Worm (Caenorhabditis elegans) whole organism, L2 larva: ENCODE results near the gene F10E7.2.

Experiments
- C34F6.9 ChIP-seq: fragments of 150-350 bp; optimal IDR thresholded peaks from 2 replicates; lab custom pipeline; 2014; ENCODE audit warnings: missing biosample characterization, missing genetic modification characterization
- F13H6.1 ChIP-seq: sonication (generic microtip); optimal IDR thresholded peaks from 2 replicates; lab custom pipeline; 2016; ENCODE audit warnings: missing genetic modification characterization, missing compliant biosample characterization
- R02D3.7 ChIP-seq: fragments of 150-350 bp; optimal IDR thresholded peaks from 2 replicates; lab custom pipeline; 2014; ENCODE audit warnings: missing biosample characterization, missing genetic modification characterization
- Y55F3AM.14 ChIP-seq: fragments of 200-800 bp; sonication (Bioruptor generic); optimal IDR thresholded peaks from 2 replicates; lab custom pipeline; 2018; ENCODE audit warnings: mild to moderate bottlenecking, missing genetic modification characterization, missing compliant biosample characterization
- ZK546.5 ChIP-seq: sonication (generic microtip); optimal IDR thresholded peaks from 2 replicates; lab custom pipeline; 2017; ENCODE audit warnings: missing biosample characterization, missing genetic modification characterization
- alr-1 ChIP-seq: fragments of 150-350 bp; optimal IDR thresholded peaks from 2 replicates; lab custom pipeline; 2014; ENCODE audit warnings: missing biosample characterization, missing genetic modification characterization
- aly-2 ChIP-seq: fragments of 150-350 bp; optimal IDR thresholded peaks from 2 replicates; lab custom pipeline; 2014; ENCODE audit warnings: missing biosample characterization, missing genetic modification characterization
- ama-1 ChIP-seq: fragments of 150-350 bp; optimal IDR thresholded peaks from 2 replicates; lab custom pipeline; 2018; ENCODE audit warnings: inconsistent platforms
- blmp-1 ChIP-seq: sonication (generic microtip); optimal IDR thresholded peaks from 2 replicates; lab custom pipeline; 2017; ENCODE audit warnings: missing genetic modification characterization, mild to moderate bottlenecking, missing compliant biosample characterization, antibody characterized with exemption, moderate library complexity; ENCODE audit not compliant: insufficient read depth
- ceh-16 ChIP-seq: fragments of 150-350 bp; optimal IDR thresholded peaks from 2 replicates; lab custom pipeline; 2014; ENCODE audit warnings: missing biosample characterization, missing genetic modification characterization
- ceh-82 ChIP-seq: fragments of 150-350 bp; optimal IDR thresholded peaks from 2 replicates; lab custom pipeline; 2014; ENCODE audit warnings: missing biosample characterization, missing genetic modification characterization
- crh-2 ChIP-seq: sonication (generic microtip); optimal IDR thresholded peaks from 2 replicates; lab custom pipeline; 2017; ENCODE audit warnings: missing biosample characterization, missing genetic modification characterization
- dmd-4 ChIP-seq: sonication (generic microtip); optimal IDR thresholded peaks from 2 replicates; lab custom pipeline; 2017; ENCODE audit warnings: missing biosample characterization, missing genetic modification characterization
- egl-27 ChIP-seq: sonication (generic microtip); optimal IDR thresholded peaks from 3 replicates; lab custom pipeline; 2017; ENCODE audit warnings: missing biosample characterization, missing genetic modification reagents, missing genetic modification characterization
- elt-1 ChIP-seq: fragments of 150-350 bp; optimal IDR thresholded peaks from 2 replicates; lab custom pipeline; 2014; ENCODE audit warnings: missing biosample characterization, missing genetic modification characterization
- elt-3 ChIP-seq: sonication (generic microtip); optimal IDR thresholded peaks from 2 replicates; lab custom pipeline; 2017; ENCODE audit warnings: missing biosample characterization, missing genetic modification characterization
- fos-1 ChIP-seq: fragments of 150-350 bp; optimal IDR thresholded peaks from 2 replicates; lab custom pipeline; 2014; ENCODE audit warnings: missing biosample characterization, missing genetic modification characterization
- gmeb-1 ChIP-seq: fragments of 150-350 bp; optimal IDR thresholded peaks from 2 replicates; lab custom pipeline; 2014; ENCODE audit warnings: missing biosample characterization, missing genetic modification characterization
- lin-11 ChIP-seq: fragments of 150-350 bp; sonication (generic microtip); optimal IDR thresholded peaks from 2 replicates; lab custom pipeline; 2014; ENCODE audit warnings: missing biosample characterization, missing genetic modification characterization, inconsistent platforms, mixed read lengths
- lin-13 ChIP-seq: fragments of 150-350 bp; optimal IDR thresholded peaks from 2 replicates; lab custom pipeline; 2014; ENCODE audit warnings: missing biosample characterization, missing genetic modification reagents, missing genetic modification characterization
- lin-39 ChIP-seq: fragments of 150-350 bp; optimal IDR thresholded peaks from 2 replicates; lab custom pipeline; 2014; ENCODE audit warnings: missing biosample characterization, missing genetic modification reagents, missing genetic modification characterization
- lsy-2 ChIP-seq, 2 experiments: fragments of 150-350 bp in 1 of 2; sonication (generic microtip) in 1 of 2; optimal IDR thresholded peaks; 2 replicates each; lab custom pipeline; 2014 to 2017; ENCODE audit warnings: missing biosample characterization in 2 of 2, missing genetic modification characterization in 2 of 2
- mab-5 ChIP-seq: fragments of 150-350 bp; optimal IDR thresholded peaks from 2 replicates; lab custom pipeline; 2014; ENCODE audit warnings: missing biosample characterization, missing genetic modification characterization
- mbf-1 ChIP-seq: sonication (generic microtip); optimal IDR thresholded peaks from 2 replicates; lab custom pipeline; 2017; ENCODE audit warnings: missing biosample characterization, missing genetic modification characterization
- mdl-1 ChIP-seq, 2 experiments: fragments of 150-350 bp in 1 of 2; sonication (generic microtip) in 1 of 2; optimal IDR thresholded peaks; 2 replicates each; lab custom pipeline; 2017; ENCODE audit warnings: missing biosample characterization in 2 of 2, missing genetic modification characterization in 2 of 2
- nhr-10 ChIP-seq: sonication (generic microtip); optimal IDR thresholded peaks from 2 replicates; lab custom pipeline; 2017; ENCODE audit warnings: missing biosample characterization, missing genetic modification characterization
- nhr-11 ChIP-seq: fragments of 150-350 bp; optimal IDR thresholded peaks from 2 replicates; lab custom pipeline; 2014; ENCODE audit warnings: missing biosample characterization, missing genetic modification characterization
- nhr-12 ChIP-seq: fragments of 150-350 bp; optimal IDR thresholded peaks from 2 replicates; lab custom pipeline; 2014; ENCODE audit warnings: missing biosample characterization, missing genetic modification characterization
- nhr-129 ChIP-seq: fragments of 150-350 bp; optimal IDR thresholded peaks from 2 replicates; lab custom pipeline; 2014; ENCODE audit warnings: missing biosample characterization, missing genetic modification characterization
- nhr-21 ChIP-seq: fragments of 150-350 bp; optimal IDR thresholded peaks from 2 replicates; lab custom pipeline; 2014; ENCODE audit warnings: missing biosample characterization, missing genetic modification characterization
- nhr-23 ChIP-seq: fragments of 150-350 bp; optimal IDR thresholded peaks from 2 replicates; lab custom pipeline; 2014; ENCODE audit warnings: missing biosample characterization, missing genetic modification reagents, missing genetic modification characterization
- nhr-237 ChIP-seq: fragments of 150-350 bp; optimal IDR thresholded peaks from 2 replicates; lab custom pipeline; 2014; ENCODE audit warnings: missing biosample characterization, missing genetic modification characterization
- nhr-25 ChIP-seq: fragments of 150-350 bp; sonication (generic microtip); optimal IDR thresholded peaks from 3 replicates; lab custom pipeline; 2014; ENCODE audit warnings: missing biosample characterization, missing genetic modification characterization
- nhr-6 ChIP-seq: fragments of 150-350 bp; optimal IDR thresholded peaks from 2 replicates; lab custom pipeline; 2014; ENCODE audit warnings: missing biosample characterization, missing genetic modification characterization
- nhr-77 ChIP-seq: fragments of 150-350 bp; optimal IDR thresholded peaks from 2 replicates; lab custom pipeline; 2014; ENCODE audit warnings: missing biosample characterization, missing genetic modification characterization
- peb-1 ChIP-seq: fragments of 150-350 bp; optimal IDR thresholded peaks from 2 replicates; lab custom pipeline; 2014; ENCODE audit warnings: missing biosample characterization, missing genetic modification characterization
- sem-4 ChIP-seq: fragments of 150-350 bp; optimal IDR thresholded peaks from 2 replicates; lab custom pipeline; 2014; ENCODE audit warnings: missing biosample characterization, missing genetic modification reagents, missing genetic modification characterization
- skn-1 ChIP-seq: sonication (generic microtip); optimal IDR thresholded peaks from 2 replicates; lab custom pipeline; 2017; ENCODE audit warnings: missing biosample characterization, missing genetic modification characterization
- sma-3 ChIP-seq: sonication (generic microtip); optimal IDR thresholded peaks from 2 replicates; lab custom pipeline; 2016; ENCODE audit warnings: missing genetic modification reagents, missing genetic modification characterization, missing compliant biosample characterization
- sma-9 ChIP-seq, 2 experiments: fragments of 150-350 bp in 1 of 2; sonication (generic microtip) in 1 of 2; optimal IDR thresholded peaks; 2 replicates each; lab custom pipeline; 2014 to 2016; ENCODE audit warnings: missing genetic modification characterization in 2 of 2, mild to moderate bottlenecking in 1 of 2, missing biosample characterization in 1 of 2, missing compliant biosample characterization in 1 of 2, missing genetic modification reagents in 1 of 2, moderate library complexity in 1 of 2
- snpc-4 ChIP-seq: fragments of 150-350 bp; optimal IDR thresholded peaks from 2 replicates; lab custom pipeline; 2014; ENCODE audit warnings: missing biosample characterization, missing genetic modification characterization
- unc-39 ChIP-seq: fragments of 150-350 bp; optimal IDR thresholded peaks from 2 replicates; lab custom pipeline; 2014; ENCODE audit warnings: missing biosample characterization, missing genetic modification characterization
- unc-55 ChIP-seq: fragments of 150-350 bp; sonication (generic microtip); optimal IDR thresholded peaks from 3 replicates; lab custom pipeline; 2014; ENCODE audit warnings: missing biosample characterization, missing genetic modification reagents, missing genetic modification characterization
- unc-62 ChIP-seq: fragments of 150-350 bp; optimal IDR thresholded peaks from 2 replicates; lab custom pipeline; 2014; ENCODE audit warnings: missing biosample characterization, missing genetic modification reagents, missing genetic modification characterization
- zag-1 ChIP-seq: fragments of 150-350 bp; optimal IDR thresholded peaks from 2 replicates; lab custom pipeline; 2014; ENCODE audit warnings: missing biosample characterization, missing genetic modification characterization
- ztf-1 ChIP-seq: fragments of 200-800 bp; sonication (Bioruptor generic); conservative IDR thresholded peaks from 2 replicates; pipeline ENCODE4 v1.3.6; 2022; ENCODE audit warnings: missing genetic modification characterization, missing compliant biosample characterization
- ztf-11 ChIP-seq: sonication (generic microtip); optimal IDR thresholded peaks from 2 replicates; lab custom pipeline; 2017; ENCODE audit warnings: missing biosample characterization, missing genetic modification characterization
- ztf-4 ChIP-seq: fragments of 150-350 bp; optimal IDR thresholded peaks from 2 replicates; lab custom pipeline; 2014; ENCODE audit warnings: missing biosample characterization, missing genetic modification characterization

Gene F10E7.2

DNA sequence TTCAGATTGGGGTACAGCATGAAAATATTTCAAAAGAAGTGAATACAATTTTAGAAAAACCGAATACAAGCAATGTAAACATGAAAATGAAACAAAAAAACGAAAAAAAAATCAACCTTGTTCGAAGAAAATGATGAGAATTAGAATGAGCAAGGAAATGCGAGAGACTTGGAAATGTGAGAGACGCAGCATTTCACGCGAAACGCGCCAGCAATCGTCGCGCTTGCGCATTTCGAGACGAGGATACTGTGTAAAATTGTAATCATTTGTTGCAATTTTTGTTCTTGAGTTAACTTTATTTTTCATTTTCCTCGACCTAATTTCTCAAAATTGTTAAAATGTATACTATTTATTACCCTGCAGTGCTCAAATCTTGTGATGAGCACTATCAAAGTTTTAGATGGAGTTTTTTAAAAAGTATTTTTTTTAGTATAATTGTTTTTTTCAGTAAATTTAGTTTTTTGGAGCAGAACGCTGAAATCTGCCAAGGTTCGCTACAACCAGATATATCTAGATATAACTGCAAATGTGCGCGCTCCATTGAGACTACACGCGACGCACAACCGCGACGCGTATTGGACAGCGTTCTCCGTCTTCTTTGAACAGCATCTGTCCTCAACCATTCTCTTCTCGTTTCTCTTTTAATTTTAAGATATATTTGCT is 30.1 kb downstream of the F10E7.2 start, which contains the start of gene fust-1:
Gene fust-1 (plus strand): TSS at position 613 of the 663 bp plus-strand sequence.
- TF ChIP-seq elt-1 (tag; lab: Kevin White, UChicago), result peak; percentile 61
- no peak for TF ChIP-seq lin-39 (tag; lab: Kevin White, UChicago)
- TF ChIP-seq sma-9 (GFP tag; optimal IDR thresholded peaks at IDR 0.05; lab: Kevin White, UChicago), result peak; percentile 98
- TF ChIP-seq sma-9 (tag; optimal IDR thresholded peaks at IDR 0.05; lab: Kevin White, UChicago), result no peak
- peak; percentile 93 for TF ChIP-seq gmeb-1
- peak; percentile 92 for TF ChIP-seq ztf-4
- TF ChIP-seq nhr-11 (tag; lab: Kevin White, UChicago), result no peak
- TF ChIP-seq ceh-82 (tag; lab: Kevin White, UChicago), result peak; percentile 69
- TF ChIP-seq snpc-4 (tag; lab: Kevin White, UChicago), result peak; percentile 80
- peak; percentile 67 for TF ChIP-seq dmd-4
- peak; percentile 96 for TF ChIP-seq unc-55 (GFP tag; lab: Kevin White, UChicago)
- TF ChIP-seq unc-39 (tag; lab: Kevin White, UChicago), result no peak
- no peak for TF ChIP-seq alr-1
- TF ChIP-seq lin-11 (tag; lab: Kevin White, UChicago), result peak; percentile 94
- peak; percentile 87 for TF ChIP-seq ceh-16 (tag; lab: Kevin White, UChicago)
- TF ChIP-seq mdl-1 (tag; optimal IDR thresholded peaks at IDR 0.05; lab: Kevin White, UChicago), result peak in 1 of 2 experiments; percentile 72
- TF ChIP-seq zag-1 (tag; lab: Kevin White, UChicago), result peak; percentile 80
- peak; percentile 74 for TF ChIP-seq R02D3.7 (tag; lab: Kevin White, UChicago)
- TF ChIP-seq peb-1 (tag; lab: Kevin White, UChicago), result no peak
- peak; percentile 61 for TF ChIP-seq Y55F3AM.14 (GFP tag; lab: Kevin White, UChicago)
- TF ChIP-seq ztf-11 (tag; lab: Kevin White, UChicago), result no peak
- no peak for TF ChIP-seq elt-3 (tag; lab: Kevin White, UChicago)
- TF ChIP-seq F13H6.1 (tag; lab: Kevin White, UChicago), result peak; percentile 97
- TF ChIP-seq C34F6.9 (tag; lab: Kevin White, UChicago), result peak; percentile 99
- TF ChIP-seq egl-27 (tag; lab: Kevin White, UChicago), result peak; percentile 94
- TF ChIP-seq unc-62 (GFP tag; lab: Kevin White, UChicago), result peak; percentile 74
- TF ChIP-seq crh-2 (tag; lab: Kevin White, UChicago), result peak; percentile 95
- TF ChIP-seq nhr-12 (tag; lab: Kevin White, UChicago), result no peak
- TF ChIP-seq nhr-10 (tag; lab: Kevin White, UChicago), result peak; percentile 79
- peak; percentile 92 for TF ChIP-seq lin-13
- TF ChIP-seq nhr-23 (tag; lab: Kevin White, UChicago), result no peak
- TF ChIP-seq blmp-1 (tag; lab: Kevin White, UChicago), result peak; percentile 56
- no peak for TF ChIP-seq mbf-1 (tag; lab: Kevin White, UChicago)
- TF ChIP-seq fos-1 (tag; lab: Kevin White, UChicago), result peak; percentile 91
- peak; percentile 94 for TF ChIP-seq nhr-6 (tag; lab: Kevin White, UChicago)
- peak; percentile 95 to 98 for TF ChIP-seq lsy-2 (tag; optimal IDR thresholded peaks at IDR 0.05; lab: Kevin White, UChicago)
- TF ChIP-seq skn-1 (tag; lab: Kevin White, UChicago), result peak; percentile 91
- TF ChIP-seq nhr-77 (tag; lab: Kevin White, UChicago), result peak; percentile 82
- TF ChIP-seq nhr-237 (tag; lab: Kevin White, UChicago), result peak; percentile 72
- TF ChIP-seq aly-2 (tag; lab: Kevin White, UChicago), result no peak
- peak; percentile 94 for TF ChIP-seq nhr-21 (tag; lab: Kevin White, UChicago)
- peak; percentile 93 for TF ChIP-seq mab-5
- TF ChIP-seq sem-4 (tag; lab: Kevin White, UChicago), result peak; percentile 91
- TF ChIP-seq ZK546.5 (tag; lab: Kevin White, UChicago), result peak; percentile 71
- peak; percentile 96 for TF ChIP-seq sma-3 (GFP tag; lab: Kevin White, UChicago)
- peak; percentile 79 for TF ChIP-seq ama-1 (lab: Kevin White, UChicago)
- peak; percentile 92 for TF ChIP-seq nhr-129 (tag; lab: Kevin White, UChicago)
- TF ChIP-seq nhr-25, result peak; percentile 97
- no peak for TF ChIP-seq ztf-1 (GFP tag; lab: Robert Waterston, UW)
